Fruit fly (Drosophila melanogaster) whole organism, wandering third instar larva: ENCODE results near the gene CG33178.

Source experiments
- HLH106 ChIP-seq: fragments of 200-800 bp; optimal IDR thresholded peaks from 3 replicates; lab custom pipeline; 2019; ENCODE audit warnings: missing biosample characterization, mild to moderate bottlenecking, missing genetic modification characterization, moderate library complexity
- Hr78 ChIP-seq: fragments of >200 bp; optimal IDR thresholded peaks from 2 replicates; lab custom pipeline; 2017; ENCODE audit warnings: missing biosample characterization, missing genetic modification characterization
- Myc ChIP-seq: fragments of >200 bp; optimal IDR thresholded peaks from 2 replicates; lab custom pipeline; 2017
- OdsH ChIP-seq: fragments of 200-800 bp; sonication (Bioruptor generic); optimal IDR thresholded peaks from 2 replicates; lab custom pipeline; 2016; ENCODE audit warnings: missing biosample characterization, mild to moderate bottlenecking, missing genetic modification characterization
- dmrt93B ChIP-seq: fragments of 200-800 bp; sonication (Bioruptor generic); optimal IDR thresholded peaks from 2 replicates; lab custom pipeline; 2018; ENCODE audit warnings: missing biosample characterization, mild to moderate bottlenecking, missing genetic modification characterization
- dsf ChIP-seq: sonication (Bioruptor generic); optimal IDR thresholded peaks from 2 replicates; lab custom pipeline; 2016; ENCODE audit warnings: missing biosample characterization, missing genetic modification characterization, borderline replicate concordance
- h ChIP-seq: fragments of 200-800 bp; sonication (Bioruptor generic); optimal IDR thresholded peaks from 3 replicates; lab custom pipeline; 2016; ENCODE audit warnings: missing biosample characterization, mild to moderate bottlenecking, missing genetic modification characterization
- psq ChIP-seq: fragments of 200-800 bp; sonication (Bioruptor generic); optimal IDR thresholded peaks from 3 replicates; lab custom pipeline; 2017; ENCODE audit warnings: missing biosample characterization, mild to moderate bottlenecking, missing genetic modification characterization, moderate library complexity
- tai ChIP-seq: sonication (Bioruptor generic); optimal IDR thresholded peaks from 2 replicates; lab custom pipeline; 2016; ENCODE audit warnings: missing biosample characterization, missing genetic modification characterization
- usp ChIP-seq: fragments of >200 bp; optimal IDR thresholded peaks from 2 replicates; lab custom pipeline; 2017; ENCODE audit warnings: missing biosample characterization, missing genetic modification characterization

DNA sequence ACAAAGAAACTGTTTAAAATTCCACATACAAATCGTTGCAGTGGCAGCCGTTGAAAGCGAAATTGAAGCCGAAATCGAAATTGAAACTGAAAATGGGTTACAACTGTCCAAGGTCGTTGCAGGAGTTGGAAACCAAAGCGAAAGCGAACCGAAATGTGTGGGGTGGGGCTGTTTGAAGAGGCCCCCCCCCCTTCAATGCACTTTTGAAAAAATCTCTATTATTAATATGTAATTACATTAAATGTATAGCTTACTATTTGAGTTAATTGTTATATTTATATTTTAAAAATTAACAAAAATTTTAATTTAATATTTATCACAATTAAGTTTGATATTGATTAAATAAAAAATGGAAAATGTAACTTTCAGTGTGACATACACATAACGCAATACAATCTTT is 39.1 kb downstream of the CG33178 start:
- no peak for TF ChIP-seq Hr78 (GFP tag; lab: Kevin White, UChicago)
- TF ChIP-seq usp (GFP tag; lab: Kevin White, UChicago): no peak
- TF ChIP-seq h (GFP tag; lab: Kevin White, UChicago): no peak
- no peak for TF ChIP-seq Myc (lab: Kevin White, UChicago)
- no peak for TF ChIP-seq dmrt93B (GFP tag; lab: Kevin White, UChicago)
- TF ChIP-seq psq (GFP tag; lab: Kevin White, UChicago): no peak
- TF ChIP-seq HLH106 (tag; lab: Kevin White, UChicago): no peak
- TF ChIP-seq tai: no peak
- no peak for TF ChIP-seq OdsH
- TF ChIP-seq dsf (GFP tag; lab: Kevin White, UChicago): no peak
